Fruit fly (Drosophila melanogaster) whole organism, adult: Measurements from ENCODE around the gene CG3397.

Source experiments
- CG12768 ChIP-seq: fragments of 200-800 bp; sonication (Bioruptor generic); optimal IDR thresholded peaks from 2 replicates; lab custom pipeline; 2017; ENCODE audit warnings: missing biosample characterization, missing genetic modification characterization, mild to moderate bottlenecking, moderate library complexity, missing genetic modification reagents
- CG14711 ChIP-seq: fragments of 200-800 bp; sonication (Bioruptor generic); optimal IDR thresholded peaks from 2 replicates; lab custom pipeline; 2018; ENCODE audit warnings: missing biosample characterization, mild to moderate bottlenecking, missing genetic modification characterization, moderate library complexity
- CG1620 ChIP-seq: fragments of 200-800 bp; sonication (Bioruptor generic); optimal IDR thresholded peaks from 2 replicates; lab custom pipeline; 2016; ENCODE audit warnings: missing biosample characterization, missing genetic modification characterization
- CG33017 ChIP-seq: fragments of 200-800 bp; sonication (Bioruptor generic); optimal IDR thresholded peaks from 2 replicates; lab custom pipeline; 2018; ENCODE audit warnings: missing biosample characterization, mild to moderate bottlenecking, missing genetic modification characterization, moderate library complexity
- CG7045 ChIP-seq: fragments of 200-800 bp; sonication (Bioruptor generic); optimal IDR thresholded peaks from 2 replicates; lab custom pipeline; 2017; ENCODE audit warnings: missing biosample characterization, mild to moderate bottlenecking, missing genetic modification characterization
- CG7101 ChIP-seq: fragments of 200-800 bp; sonication (Bioruptor generic); optimal IDR thresholded peaks from 2 replicates; lab custom pipeline; 2018; ENCODE audit warnings: missing biosample characterization, mild to moderate bottlenecking, missing genetic modification characterization, moderate library complexity
- Hr96 ChIP-seq: fragments of 200-800 bp; sonication (Bioruptor generic); optimal IDR thresholded peaks from 2 replicates; lab custom pipeline; 2016; ENCODE audit warnings: missing biosample characterization, missing genetic modification characterization
- cic ChIP-seq: fragments of 200-800 bp; sonication (Bioruptor generic); optimal IDR thresholded peaks from 2 replicates; lab custom pipeline; 2017; ENCODE audit warnings: missing biosample characterization, mild to moderate bottlenecking, missing genetic modification characterization, moderate library complexity
- cnc ChIP-seq, 2 experiments: fragments of >200 bp; optimal IDR thresholded peaks; 2 replicates each; lab custom pipeline; 2017
- ovo ChIP-seq: fragments of 200-800 bp; sonication (Bioruptor generic); optimal IDR thresholded peaks from 2 replicates; lab custom pipeline; 2016; ENCODE audit warnings: missing biosample characterization, missing genetic modification characterization
- toe ChIP-seq: fragments of 200-800 bp; sonication (Bioruptor generic); optimal IDR thresholded peaks from 2 replicates; lab custom pipeline; 2016; ENCODE audit warnings: missing biosample characterization, missing genetic modification characterization

dm6 chr3R:11947959-11948358 is 36.4 kb downstream of the CG3397 start:
- TF ChIP-seq CG33017 (tag; lab: Kevin White, UChicago) (no peak), CG7101 (no peak), CG7045 (GFP tag; lab: Kevin White, UChicago) (no peak), ovo (no peak), Hr96 (no peak), cnc (optimal IDR thresholded peaks at IDR 0.05; lab: Kevin White, UChicago) (no peak), cic (GFP tag; lab: Kevin White, UChicago) (no peak), CG12768 (GFP tag; lab: Kevin White, UChicago) (no peak), CG14711 (tag; lab: Kevin White, UChicago) (no peak), CG1620 (GFP tag; lab: Kevin White, UChicago) (no peak), toe (GFP tag; lab: Kevin White, UChicago) (no peak)
